Fruit fly (Drosophila melanogaster): ENCODE results near the gene ATPsynCF6L.

DNA sequence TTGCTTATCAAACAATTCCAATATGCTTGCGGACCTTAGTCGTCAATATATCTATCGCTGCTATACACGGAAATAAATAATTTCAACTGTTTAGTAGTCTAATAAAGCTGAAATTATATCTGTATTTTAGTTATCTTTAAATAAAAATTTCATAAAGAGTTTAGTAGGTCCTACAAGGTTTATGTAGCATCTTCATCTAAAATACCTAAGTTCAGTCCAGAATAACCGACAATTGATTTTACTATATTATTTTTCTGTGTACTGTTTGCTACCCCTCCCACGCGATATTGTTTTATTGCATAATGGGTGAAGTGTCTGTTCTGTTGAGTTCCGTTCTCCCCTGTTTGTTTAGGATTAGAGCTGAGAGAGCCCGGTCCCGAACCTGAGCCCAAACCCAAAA lies 5.6 kb upstream of the ATPsynCF6L start:
- no peak for TF ChIP-seq psq (optimal IDR thresholded peaks at IDR 0.05)
- TF ChIP-seq Sin3A (optimal IDR thresholded peaks at IDR 0.05), result no peak
